Worm (Caenorhabditis elegans) whole organism, L3 larva: ENCODE measurements around the gene hum-2.

Experiments used
- egl-27 ChIP-seq: sonication (generic microtip); optimal IDR thresholded peaks from 4 replicates; lab custom pipeline; 2017; ENCODE audit warnings: missing biosample characterization, missing genetic modification reagents, missing genetic modification characterization
- fkh-10 ChIP-seq: sonication (generic microtip); optimal IDR thresholded peaks from 2 replicates; lab custom pipeline; 2017; ENCODE audit warnings: missing biosample characterization, missing genetic modification reagents, missing genetic modification characterization
- nhr-237 ChIP-seq: fragments of 150-350 bp; optimal IDR thresholded peaks from 2 replicates; lab custom pipeline; 2014; ENCODE audit warnings: missing biosample characterization, missing genetic modification characterization
- unc-62 ChIP-seq: fragments of 150-350 bp; sonication (generic microtip); optimal IDR thresholded peaks from 4 replicates; lab custom pipeline; 2014; ENCODE audit warnings: missing biosample characterization, missing genetic modification reagents, missing genetic modification characterization

- TF ChIP-seq fkh-10 (GFP tag; lab: Kevin White, UChicago) (no peak), unc-62 (no peak), egl-27 (no peak), nhr-237 (tag; lab: Kevin White, UChicago) (no peak)
These were observed 37.6 kb downstream of the hum-2 start for ce11 chrV:9423539-9423938.
